Worm (Caenorhabditis elegans) whole organism, midembryonic: ENCODE data around the gene Y116A8C.44.
"Not testable (repeated sequence)": the region's sequence is repeated elsewhere in the genome, so short reads cannot be mapped to it uniquely, and the experiment has no call there.

ENCODE experiments used
- T22C8.4 ChIP-seq: fragments of 200-800 bp; sonication (Bioruptor generic); IDR thresholded peaks from 2 replicates; pipeline ENCODE4 v1.3.6; 2022; ENCODE audit warnings: missing genetic modification characterization, missing compliant biosample characterization
- cog-1 ChIP-seq: sonication (generic microtip); optimal IDR thresholded peaks from 2 replicates; lab custom pipeline; 2016; ENCODE audit warnings: missing genetic modification characterization, missing compliant biosample characterization
- flt-1 ChIP-seq: fragments of 200-800 bp; sonication (Bioruptor generic); IDR thresholded peaks from 2 replicates; pipeline ENCODE4 v1.3.6; 2022; ENCODE audit warnings: missing genetic modification characterization, missing compliant biosample characterization
- med-1 ChIP-seq: sonication (generic microtip); optimal IDR thresholded peaks from 2 replicates; lab custom pipeline; 2017; ENCODE audit warnings: missing genetic modification characterization, mild to moderate bottlenecking, missing compliant biosample characterization, antibody characterized with exemption, missing genetic modification reagents; ENCODE audit not compliant: insufficient read depth
- ref-1 ChIP-seq: fragments of 200-800 bp; sonication (Bioruptor generic); conservative IDR thresholded peaks from 2 replicates; pipeline ENCODE4 v1.3.6; 2022; ENCODE audit warnings: missing genetic modification reagents, missing genetic modification characterization, missing compliant biosample characterization
- tab-1 ChIP-seq: fragments of 200-800 bp; sonication (Bioruptor generic); IDR thresholded peaks from 2 replicates; pipeline ENCODE4 v1.3.6; 2022; ENCODE audit warnings: missing genetic modification characterization, missing compliant biosample characterization
- ztf-23 ChIP-seq: fragments of 200-800 bp; sonication (Bioruptor generic); IDR thresholded peaks from 2 replicates; pipeline ENCODE4 v1.3.6; 2022; ENCODE audit warnings: missing genetic modification reagents, missing genetic modification characterization, missing compliant biosample characterization
- ztf-29 ChIP-seq: fragments of 200-800 bp; sonication (Bioruptor generic); IDR thresholded peaks from 2 replicates; pipeline ENCODE4 v1.3.6; 2022; ENCODE audit warnings: missing genetic modification reagents, missing genetic modification characterization, missing compliant biosample characterization

ce11 chrIV:17070791-17071190, 12.9 kb upstream of the Y116A8C.44 start, which contains the start of gene Y116A8C.24:
- not testable (repeated sequence) for TF ChIP-seq ref-1 (GFP tag; lab: Robert Waterston, UW); cog-1 (tag; lab: Kevin White, UChicago); T22C8.4 (GFP tag; lab: Robert Waterston, UW); ztf-29 (GFP tag; lab: Robert Waterston, UW); ztf-23 (GFP tag; lab: Robert Waterston, UW); tab-1 (GFP tag; lab: Robert Waterston, UW); flt-1; med-1
